Worm (Caenorhabditis elegans) whole organism, late embryonic: Measurements from ENCODE around the gene R10E11.5.

ENCODE experiments used
- C08G9.2 ChIP-seq: sonication (generic microtip); optimal IDR thresholded peaks from 2 replicates; lab custom pipeline; 2016; ENCODE audit warnings: mild to moderate bottlenecking, missing genetic modification characterization, moderate library complexity, missing compliant biosample characterization
- F13H6.1 ChIP-seq: sonication (generic microtip); optimal IDR thresholded peaks from 2 replicates; lab custom pipeline; 2016; ENCODE audit warnings: missing genetic modification characterization, missing compliant biosample characterization
- ceh-14 ChIP-seq: sonication (generic microtip); optimal IDR thresholded peaks from 2 replicates; lab custom pipeline; 2016; ENCODE audit warnings: missing genotype, missing genetic modification characterization, missing compliant biosample characterization
- ceh-19 ChIP-seq: fragments of 200-800 bp; sonication (Bioruptor generic); optimal IDR thresholded peaks from 2 replicates; lab custom pipeline; 2018; ENCODE audit warnings: mild to moderate bottlenecking, missing genetic modification characterization, missing compliant biosample characterization
- ceh-30 ChIP-seq: fragments of 150-350 bp; optimal IDR thresholded peaks from 2 replicates; lab custom pipeline; 2014; ENCODE audit warnings: missing biosample characterization, missing genetic modification characterization
- ceh-48 ChIP-seq: sonication (generic microtip); optimal IDR thresholded peaks from 2 replicates; lab custom pipeline; 2016; ENCODE audit warnings: missing genetic modification characterization, inconsistent platforms, missing compliant biosample characterization
- che-1 ChIP-seq: sonication (generic microtip); optimal IDR thresholded peaks from 2 replicates; lab custom pipeline; 2016; ENCODE audit warnings: mild to moderate bottlenecking, missing genetic modification characterization, missing compliant biosample characterization
- gmeb-2 ChIP-seq: sonication (generic microtip); optimal IDR thresholded peaks from 2 replicates; lab custom pipeline; 2016; ENCODE audit warnings: missing genetic modification characterization, inconsistent platforms, missing compliant biosample characterization
- madf-2 ChIP-seq: sonication (generic microtip); optimal IDR thresholded peaks from 2 replicates; lab custom pipeline; 2017; ENCODE audit warnings: missing genetic modification characterization, missing compliant biosample characterization
- nfya-1 ChIP-seq: sonication (generic microtip); optimal IDR thresholded peaks from 2 replicates; lab custom pipeline; 2017; ENCODE audit warnings: missing genetic modification characterization, mild to moderate bottlenecking, missing compliant biosample characterization, antibody characterized with exemption, moderate library complexity
- odd-2 ChIP-seq: sonication (generic microtip); optimal IDR thresholded peaks from 2 replicates; lab custom pipeline; 2017; ENCODE audit warnings: antibody characterized with exemption, mild to moderate bottlenecking, missing genetic modification characterization, missing compliant biosample characterization
- pha-4 ChIP-seq: fragments of 150-350 bp; optimal IDR thresholded peaks from 2 replicates; lab custom pipeline; 2018; ENCODE audit warnings: missing biosample characterization, missing genetic modification reagents, missing genetic modification characterization
- ref-2 ChIP-seq: sonication (generic microtip); optimal IDR thresholded peaks from 2 replicates; lab custom pipeline; 2016; ENCODE audit warnings: missing genetic modification characterization, missing compliant biosample characterization
- rnt-1 ChIP-seq: sonication (generic microtip); optimal IDR thresholded peaks from 2 replicates; lab custom pipeline; 2016; ENCODE audit warnings: missing genetic modification characterization, missing compliant biosample characterization
- sdc-2 ChIP-seq: sonication (generic microtip); optimal IDR thresholded peaks from 2 replicates; lab custom pipeline; 2016; ENCODE audit warnings: missing genotype, missing genetic modification characterization, missing compliant biosample characterization
- tbx-2 ChIP-seq: sonication (generic microtip); optimal IDR thresholded peaks from 2 replicates; lab custom pipeline; 2016; ENCODE audit warnings: missing genetic modification characterization, missing compliant biosample characterization
- unc-3 ChIP-seq, 2 experiments: fragments of 200-800 bp in 1 of 2; sonication (Bioruptor generic) in 1 of 2; sonication (generic microtip) in 1 of 2; conservative IDR thresholded peaks in 1 of 2; optimal IDR thresholded peaks in 1 of 2; 2 replicates each; pipeline versions ENCODE4 v1.3.6 to Lab custom; 2016 to 2022; ENCODE audit warnings: missing compliant biosample characterization in 2 of 2, missing genetic modification characterization in 2 of 2, missing genetic modification reagents in 1 of 2
- unc-55 ChIP-seq: sonication (generic microtip); optimal IDR thresholded peaks from 2 replicates; lab custom pipeline; 2017; ENCODE audit warnings: missing biosample characterization, missing genetic modification reagents, missing genetic modification characterization

R10E11.5 gene

DNA sequence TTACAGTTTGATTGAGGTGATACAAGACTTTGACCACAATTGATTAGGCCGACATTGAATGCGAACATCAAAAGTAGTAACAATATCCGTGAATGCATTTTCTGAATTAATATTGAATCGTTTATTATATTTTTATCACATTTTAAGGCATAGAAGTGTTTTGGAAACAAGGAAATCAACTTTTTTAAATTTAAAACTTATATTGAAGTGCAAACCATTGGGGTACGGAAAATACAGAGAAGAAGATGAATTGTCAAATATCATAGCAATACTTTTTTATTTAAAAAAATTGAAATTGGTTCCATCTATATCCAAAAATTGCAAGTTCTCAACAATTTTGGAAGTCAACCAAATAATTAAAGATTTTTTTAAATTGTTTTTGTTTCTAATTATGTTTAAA, 46.2 kb downstream of the R10E11.5 start, which contains the start of gene T05G5.1:
Gene T05G5.1, minus strand, starts transcription at position 101 of the 400 bp plus-strand sequence.
- no peak for TF ChIP-seq sdc-2 (tag; lab: Kevin White, UChicago)
- no peak for TF ChIP-seq C08G9.2 (tag; lab: Kevin White, UChicago)
- no peak for TF ChIP-seq ceh-30 (tag; lab: Kevin White, UChicago)
- no peak for TF ChIP-seq unc-3 (GFP tag; conservative IDR thresholded peaks at IDR 0.05; lab: Robert Waterston, UW)
- no peak for TF ChIP-seq unc-3 (tag; optimal IDR thresholded peaks at IDR 0.05; lab: Kevin White, UChicago)
- TF ChIP-seq, all 69 proteins: peak for 0

ce11 chrIII:9741985-9742384, 47.5 kb downstream of the R10E11.5 start:
- TF ChIP-seq ref-2 (peak; percentile 33), odd-2 (tag; lab: Kevin White, UChicago) (no peak), unc-55 (peak; percentile 57), tbx-2 (tag; lab: Kevin White, UChicago) (peak; percentile 2), ceh-48 (no peak), C08G9.2 (tag; lab: Kevin White, UChicago) (no peak), nfya-1 (tag; lab: Kevin White, UChicago) (peak; percentile 0)

DNA sequence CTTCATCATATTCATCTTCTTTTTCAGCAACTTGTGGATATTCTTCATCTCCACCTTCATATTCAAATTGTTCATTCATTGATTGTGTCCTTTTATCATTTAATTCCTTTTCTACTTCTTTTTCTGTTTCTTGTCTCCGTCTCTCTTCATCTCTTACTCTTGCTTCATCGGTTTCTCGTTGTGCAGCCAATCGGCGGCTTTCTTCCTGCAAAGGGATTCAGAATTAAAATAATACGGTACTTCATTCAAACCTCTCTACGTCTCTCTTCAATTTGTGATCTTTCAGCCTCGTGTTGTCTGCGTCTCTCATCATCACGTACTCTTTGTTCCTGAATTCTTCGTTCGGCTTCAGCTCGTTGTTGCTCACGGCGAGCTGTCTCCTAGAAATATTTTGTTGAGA, 48.8 kb downstream of the R10E11.5 start:
- TF ChIP-seq sdc-2 (tag; lab: Kevin White, UChicago): no peak
- TF ChIP-seq gmeb-2 (tag; lab: Kevin White, UChicago): no peak
- no peak for TF ChIP-seq ceh-19 (GFP tag; lab: Kevin White, UChicago)
- TF ChIP-seq nfya-1 (tag; lab: Kevin White, UChicago): peak; percentile 80
- TF ChIP-seq ceh-14: no peak
- no peak for TF ChIP-seq unc-55
- TF ChIP-seq odd-2 (tag; lab: Kevin White, UChicago): no peak

DNA sequence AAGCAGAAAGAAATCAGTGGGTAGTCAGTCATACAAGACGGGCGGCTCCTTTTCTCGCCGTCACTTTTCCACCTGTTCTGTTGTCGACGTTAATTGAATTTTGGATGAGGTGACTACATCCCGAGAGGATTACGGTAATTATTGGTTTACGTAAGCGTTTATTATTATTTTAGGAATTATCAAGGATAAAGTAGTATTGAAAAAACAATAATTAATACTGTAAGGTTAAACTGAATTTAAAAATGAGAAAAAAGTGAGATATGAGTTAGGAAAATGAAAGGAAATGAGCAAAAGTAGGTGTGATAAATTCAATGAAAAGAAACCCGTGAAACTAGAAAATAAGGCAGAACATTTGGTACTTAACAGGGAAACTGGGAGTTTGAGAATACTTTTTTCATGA, 50.5 kb downstream of the R10E11.5 start, which contains the start of gene hlh-4:
Gene hlh-4, minus strand, starts transcription at position 101 of the 400 bp plus-strand sequence.
- no peak for TF ChIP-seq rnt-1 (tag; lab: Kevin White, UChicago)
- no peak for TF ChIP-seq che-1 (tag; lab: Kevin White, UChicago)
- TF ChIP-seq madf-2: no peak
- no peak for TF ChIP-seq sdc-2 (tag; lab: Kevin White, UChicago)
- no peak for TF ChIP-seq F13H6.1 (tag; lab: Kevin White, UChicago)
- TF ChIP-seq unc-3 (GFP tag; conservative IDR thresholded peaks at IDR 0.05; lab: Robert Waterston, UW): no peak
- no peak for TF ChIP-seq unc-3 (tag; optimal IDR thresholded peaks at IDR 0.05; lab: Kevin White, UChicago)
- no peak for TF ChIP-seq pha-4 (tag; lab: Kevin White, UChicago)
- no peak for TF ChIP-seq odd-2 (tag; lab: Kevin White, UChicago)
- no peak for TF ChIP-seq ceh-14
